Fruit fly (Drosophila melanogaster) whole organism, embryonic: ENCODE results near the gene RpS9.

Experiments
- CG1024 ChIP-seq: fragments of 200-800 bp; sonication (Bioruptor generic); IDR thresholded peaks from 2 replicates; pipeline ENCODE4 v1.3.6; 2022; ENCODE audit warnings: missing biosample characterization, missing genetic modification characterization
- CG10366 ChIP-seq: fragments of 200-800 bp; sonication (Bioruptor generic); IDR thresholded peaks from 2 replicates; pipeline ENCODE4 v1.3.6; 2022; ENCODE audit warnings: missing biosample characterization, missing genetic modification characterization
- CG10431 ChIP-seq: fragments of 200-800 bp; sonication (Bioruptor generic); optimal IDR thresholded peaks from 3 replicates; lab custom pipeline; 2018; ENCODE audit warnings: missing biosample characterization, mild to moderate bottlenecking, missing genetic modification characterization
- CG10959 ChIP-seq: fragments of 200-800 bp; sonication (Bioruptor generic); IDR thresholded peaks from 2 replicates; pipeline ENCODE4 v1.3.6; 2022; ENCODE audit warnings: missing biosample characterization, missing genetic modification characterization
- CG11085 ChIP-seq: fragments of 200-800 bp; sonication (Bioruptor generic); IDR thresholded peaks from 2 replicates; pipeline ENCODE4 v1.3.6; 2022; ENCODE audit warnings: missing biosample characterization, missing genetic modification characterization
- CG12769 ChIP-seq: fragments of 200-800 bp; sonication (Bioruptor generic); optimal IDR thresholded peaks from 2 replicates; lab custom pipeline; 2019; ENCODE audit warnings: missing biosample characterization, mild to moderate bottlenecking, missing genetic modification characterization, moderate library complexity
- CG13894 ChIP-seq: fragments of 200-800 bp; sonication (Bioruptor generic); optimal IDR thresholded peaks from 3 replicates; lab custom pipeline; 2018; ENCODE audit warnings: missing biosample characterization, mild to moderate bottlenecking, missing genetic modification characterization, moderate library complexity
- CG14441 ChIP-seq: fragments of 200-800 bp; sonication (Bioruptor generic); IDR thresholded peaks from 2 replicates; pipeline ENCODE4 v1.3.6; 2022; ENCODE audit warnings: missing biosample characterization, missing genetic modification characterization
- CG1602 ChIP-seq: fragments of 200-800 bp; sonication (Bioruptor generic); optimal IDR thresholded peaks from 3 replicates; lab custom pipeline; 2016; ENCODE audit warnings: missing biosample characterization, missing genetic modification characterization
- CG1647 ChIP-seq: fragments of 200-800 bp; sonication (Bioruptor generic); optimal IDR thresholded peaks from 3 replicates; lab custom pipeline; 2016; ENCODE audit warnings: missing biosample characterization, missing genetic modification characterization
- CG17361 ChIP-seq: fragments of 200-800 bp; sonication (Bioruptor generic); IDR thresholded peaks from 3 replicates; pipeline ENCODE4 v1.3.6; 2022; ENCODE audit warnings: missing biosample characterization, missing genetic modification characterization
- CG18599 ChIP-seq: fragments of 200-800 bp; sonication (Bioruptor generic); optimal IDR thresholded peaks from 3 replicates; lab custom pipeline; 2017; ENCODE audit warnings: missing biosample characterization, missing genetic modification characterization, mild to moderate bottlenecking, moderate library complexity, missing genetic modification reagents
- CG30403 ChIP-seq: fragments of 200-800 bp; sonication (Bioruptor generic); optimal IDR thresholded peaks from 3 replicates; lab custom pipeline; 2016; ENCODE audit warnings: missing biosample characterization, missing genetic modification characterization
- CG32767 ChIP-seq: fragments of 200-800 bp; sonication (Bioruptor generic); IDR thresholded peaks from 2 replicates; pipeline ENCODE4 v1.3.6; 2022; ENCODE audit warnings: missing biosample characterization, missing genetic modification characterization
- CG42726 ChIP-seq: fragments of 200-800 bp; sonication (Bioruptor generic); IDR thresholded peaks from 2 replicates; pipeline ENCODE4 v1.3.6; 2022; ENCODE audit warnings: missing biosample characterization, missing genetic modification characterization; ENCODE audit not compliant: partially characterized antibody
- CG43689 ChIP-seq: fragments of 200-800 bp; sonication (Bioruptor generic); IDR thresholded peaks from 2 replicates; pipeline ENCODE4 v1.3.6; 2022; ENCODE audit warnings: missing biosample characterization, missing genetic modification characterization
- CG7271 ChIP-seq: fragments of 200-800 bp; sonication (Bioruptor generic); optimal IDR thresholded peaks from 2 replicates; lab custom pipeline; 2018; ENCODE audit warnings: missing biosample characterization, mild to moderate bottlenecking, missing genetic modification characterization, moderate library complexity
- CG8290 ChIP-seq, 3 experiments: fragments of 200-800 bp; sonication (Bioruptor generic); optimal IDR thresholded peaks; 2 replicates each; lab custom pipeline; 2016 to 2019; ENCODE audit warnings: missing biosample characterization in 3 of 3, missing genetic modification characterization in 3 of 3, mild to moderate bottlenecking in 2 of 3, moderate library complexity in 1 of 3
- CG8359 ChIP-seq: fragments of 200-800 bp; sonication (Bioruptor generic); optimal IDR thresholded peaks from 2 replicates; lab custom pipeline; 2017; ENCODE audit warnings: missing biosample characterization, mild to moderate bottlenecking, missing genetic modification characterization, borderline replicate concordance
- CG8924 ChIP-seq: fragments of 200-800 bp; optimal IDR thresholded peaks from 3 replicates; lab custom pipeline; 2019; ENCODE audit warnings: missing biosample characterization, mild to moderate bottlenecking, missing genetic modification characterization, moderate library complexity
- CG9817 ChIP-seq: fragments of 200-800 bp; sonication (Bioruptor generic); optimal IDR thresholded peaks from 2 replicates; lab custom pipeline; 2018; ENCODE audit warnings: missing biosample characterization, mild to moderate bottlenecking, missing genetic modification characterization, moderate library complexity
- CoRest ChIP-seq: fragments of 200-800 bp; sonication (Bioruptor generic); optimal IDR thresholded peaks from 3 replicates; lab custom pipeline; 2018; ENCODE audit warnings: missing biosample characterization, mild to moderate bottlenecking, missing genetic modification characterization, moderate library complexity
- Drgx ChIP-seq: fragments of 200-800 bp; sonication (Bioruptor generic); IDR thresholded peaks from 2 replicates; pipeline ENCODE4 v1.3.6; 2022; ENCODE audit warnings: missing biosample characterization, missing genetic modification characterization
- Fer1 ChIP-seq: fragments of 200-800 bp; sonication (Bioruptor generic); optimal IDR thresholded peaks from 2 replicates; lab custom pipeline; 2017; ENCODE audit warnings: missing biosample characterization, mild to moderate bottlenecking, missing genetic modification characterization
- Kr ChIP-seq: fragments of 200-800 bp; sonication (Bioruptor generic); optimal IDR thresholded peaks from 2 replicates; lab custom pipeline; 2017; ENCODE audit warnings: missing biosample characterization, mild to moderate bottlenecking, missing genetic modification characterization
- Lhr ChIP-seq: fragments of 200-800 bp; sonication (Bioruptor generic); optimal IDR thresholded peaks from 3 replicates; lab custom pipeline; 2017; ENCODE audit warnings: mild to moderate bottlenecking, missing biosample characterization, missing genetic modification reagents, missing genetic modification characterization
- NC2α ChIP-seq: fragments of 200-800 bp; sonication (Bioruptor generic); optimal IDR thresholded peaks from 2 replicates; lab custom pipeline; 2016; ENCODE audit warnings: missing biosample characterization, missing genetic modification characterization
- Oaz ChIP-seq: fragments of 200-800 bp; sonication (Bioruptor generic); IDR thresholded peaks from 2 replicates; pipeline ENCODE4 v1.3.6; 2022; ENCODE audit warnings: missing biosample characterization, missing genetic modification characterization
- Six4 ChIP-seq: fragments of 200-800 bp; sonication (Bioruptor generic); optimal IDR thresholded peaks from 2 replicates; lab custom pipeline; 2016; ENCODE audit warnings: missing biosample characterization, missing genetic modification characterization
- Xbp1 ChIP-seq: fragments of 200-800 bp; sonication (Bioruptor generic); optimal IDR thresholded peaks from 3 replicates; lab custom pipeline; 2016; ENCODE audit warnings: missing biosample characterization, mild to moderate bottlenecking, missing genetic modification characterization
- bsh ChIP-seq, 2 experiments: fragments of 200-800 bp; sonication (Bioruptor generic); optimal IDR thresholded peaks; 2 replicates each; lab custom pipeline; 2017 to 2018; ENCODE audit warnings: mild to moderate bottlenecking in 2 of 2, missing biosample characterization in 2 of 2, missing genetic modification characterization in 2 of 2, moderate library complexity in 1 of 2
- da ChIP-seq: fragments of 200-800 bp; sonication (Bioruptor generic); optimal IDR thresholded peaks from 2 replicates; lab custom pipeline; 2016; ENCODE audit warnings: missing biosample characterization, missing genetic modification characterization
- danr ChIP-seq: fragments of 200-800 bp; sonication (Bioruptor generic); IDR thresholded peaks from 2 replicates; pipeline ENCODE4 v1.3.6; 2022; ENCODE audit warnings: missing biosample characterization, missing genetic modification characterization
- emc ChIP-seq: fragments of 200-800 bp; sonication (Bioruptor generic); optimal IDR thresholded peaks from 2 replicates; lab custom pipeline; 2016; ENCODE audit warnings: missing biosample characterization, missing genetic modification characterization
- ems ChIP-seq: fragments of 200-800 bp; sonication (Bioruptor generic); optimal IDR thresholded peaks from 3 replicates; lab custom pipeline; 2016; ENCODE audit warnings: missing biosample characterization, missing genetic modification characterization
- en ChIP-seq: fragments of 200-800 bp; sonication (Bioruptor generic); optimal IDR thresholded peaks from 2 replicates; lab custom pipeline; 2016; ENCODE audit warnings: missing biosample characterization, missing genetic modification characterization
- fd102C ChIP-seq: fragments of 200-800 bp; sonication (Bioruptor generic); optimal IDR thresholded peaks from 2 replicates; lab custom pipeline; 2018; ENCODE audit warnings: missing biosample characterization, mild to moderate bottlenecking, missing genetic modification characterization, moderate library complexity
- gsb-n ChIP-seq: fragments of 200-800 bp; sonication (Bioruptor generic); optimal IDR thresholded peaks from 3 replicates; lab custom pipeline; 2018; ENCODE audit warnings: missing biosample characterization, mild to moderate bottlenecking, missing genetic modification characterization
- ham ChIP-seq: fragments of 200-800 bp; sonication (Bioruptor generic); IDR thresholded peaks from 2 replicates; pipeline ENCODE4 v1.3.6; 2022; ENCODE audit warnings: missing biosample characterization, missing genetic modification characterization
- her ChIP-seq: fragments of 200-800 bp; sonication (Bioruptor generic); optimal IDR thresholded peaks from 2 replicates; lab custom pipeline; 2016; ENCODE audit warnings: missing biosample characterization, missing genetic modification characterization
- lola ChIP-seq, 3 experiments: fragments of >200 bp in 2 of 3; fragments of 200-800 bp in 1 of 3; sonication (Bioruptor generic) in 1 of 3; optimal IDR thresholded peaks; 2 replicates each; lab custom pipeline; 2017 to 2019; ENCODE audit warnings: missing biosample characterization in 3 of 3, missing genetic modification characterization in 3 of 3, mild to moderate bottlenecking in 1 of 3, moderate library complexity in 1 of 3
- p53 ChIP-seq: fragments of 200-800 bp; sonication (Bioruptor generic); optimal IDR thresholded peaks from 2 replicates; lab custom pipeline; 2016; ENCODE audit warnings: missing biosample characterization, missing genetic modification characterization
- pnt ChIP-seq: fragments of 200-800 bp; sonication (Bioruptor generic); optimal IDR thresholded peaks from 3 replicates; lab custom pipeline; 2016; ENCODE audit warnings: missing biosample characterization, missing genetic modification characterization
- sim ChIP-seq: fragments of 200-800 bp; sonication (Bioruptor generic); IDR thresholded peaks from 2 replicates; pipeline ENCODE4 v1.3.6; 2022; ENCODE audit warnings: missing biosample characterization, missing genetic modification characterization
- sob ChIP-seq: fragments of 200-800 bp; sonication (Bioruptor generic); IDR thresholded peaks from 2 replicates; pipeline ENCODE4 v1.3.6; 2022; ENCODE audit warnings: missing biosample characterization, missing genetic modification characterization
- twi ChIP-seq: fragments of 200-800 bp; optimal IDR thresholded peaks from 2 replicates; lab custom pipeline; 2019; ENCODE audit warnings: missing biosample characterization, mild to moderate bottlenecking, missing genetic modification characterization, moderate library complexity
- unc-4 ChIP-seq: fragments of 200-800 bp; sonication (Bioruptor generic); IDR thresholded peaks from 2 replicates; pipeline ENCODE4 v1.3.6; 2022; ENCODE audit warnings: missing biosample characterization, missing genetic modification characterization; ENCODE audit not compliant: partially characterized antibody
- unpg ChIP-seq: fragments of 200-800 bp; sonication (Bioruptor generic); optimal IDR thresholded peaks from 3 replicates; lab custom pipeline; 2018; ENCODE audit warnings: missing biosample characterization, mild to moderate bottlenecking, missing genetic modification characterization, moderate library complexity
- z ChIP-seq: fragments of 200-800 bp; sonication (Bioruptor generic); IDR thresholded peaks from 3 replicates; pipeline ENCODE4 v1.3.6; 2022; ENCODE audit warnings: missing biosample characterization, missing genetic modification characterization

Gene RpS9

dm6 chr3L:9461670-9462246 is 49.6 kb downstream of the RpS9 start (continued):
- TF ChIP-seq Lhr (GFP tag; lab: Kevin White, UChicago) (no peak), CG8924 (tag; lab: Kevin White, UChicago) (no peak), bsh (GFP tag; optimal IDR thresholded peaks at IDR 0.05; lab: Kevin White, UChicago) (peak in 1 of 2 experiments; percentile 62), twi (peak; percentile 11), CG1647 (GFP tag; lab: Kevin White, UChicago) (peak; percentile 26), NC2α (no peak), CG9817 (tag; lab: Kevin White, UChicago) (peak; percentile 3), z (GFP tag; lab: Robert Waterston, UW) (no peak), CG12769 (tag; lab: Kevin White, UChicago) (peak; percentile 53), ham (GFP tag; lab: Robert Waterston, UW) (no peak), Kr (peak; percentile 100), fd102C (GFP tag; lab: Kevin White, UChicago) (peak; percentile 71), CG10431 (GFP tag; lab: Kevin White, UChicago) (no peak), lola (GFP tag; optimal IDR thresholded peaks at IDR 0.05; lab: Kevin White, UChicago) (no peak), da (GFP tag; lab: Kevin White, UChicago) (no peak), pnt (no peak), CG18599 (no peak), CG32767 (no peak), Drgx (GFP tag; lab: Robert Waterston, UW) (peak; percentile 15; the same call in 1 of the 2 replicates), sim (GFP tag; lab: Robert Waterston, UW) (no peak), CG10959 (GFP tag; lab: Robert Waterston, UW) (peak; percentile 18; the same call in 1 of the 2 replicates), her (GFP tag; lab: Kevin White, UChicago) (no peak), Fer1 (GFP tag; lab: Kevin White, UChicago) (no peak), CG8290 (GFP tag; optimal IDR thresholded peaks at IDR 0.05; lab: Kevin White, UChicago) (no peak), CG8290 (tag; optimal IDR thresholded peaks at IDR 0.05; lab: Kevin White, UChicago) (peak; percentile 23 to 86), CG13894 (no peak), CG1024 (GFP tag; lab: Robert Waterston, UW) (no peak; the same call in 1 of the 2 replicates), p53 (GFP tag; lab: Kevin White, UChicago) (no peak), CG11085 (GFP tag; lab: Robert Waterston, UW) (no peak), CG8359 (GFP tag; lab: Kevin White, UChicago) (no peak), en (GFP tag; lab: Kevin White, UChicago) (no peak), emc (GFP tag; lab: Kevin White, UChicago) (no peak), Six4 (GFP tag; lab: Kevin White, UChicago) (no peak), Xbp1 (peak; percentile 23), CG30403 (GFP tag; lab: Kevin White, UChicago) (no peak), Oaz (GFP tag; lab: Robert Waterston, UW) (0 out of 2 replicates have a peak, but pooled peaks have one; percentile 19), CG7271 (tag; lab: Kevin White, UChicago) (peak; percentile 98), CG10366 (peak; percentile 44; the same call in 1 of the 2 replicates), CG43689 (GFP tag; lab: Robert Waterston, UW) (no peak), ems (GFP tag; lab: Kevin White, UChicago) (peak; percentile 17), unc-4 (no peak), danr (GFP tag; lab: Robert Waterston, UW) (no peak), CG1602 (no peak), CG14441 (GFP tag; lab: Robert Waterston, UW) (peak; percentile 48; the same call in 1 of the 2 replicates), CG42726 (GFP tag; lab: Robert Waterston, UW) (no peak), CoRest (peak; percentile 5), unpg (GFP tag; lab: Kevin White, UChicago) (peak; percentile 47), CG17361 (GFP tag; lab: Robert Waterston, UW) (no peak), sob (GFP tag; lab: Robert Waterston, UW) (no peak; the same call in 1 of the 2 replicates), gsb-n (tag; lab: Kevin White, UChicago) (no peak)
